Fruit fly (Drosophila melanogaster): ENCODE results near the gene CG7299.
A peak's percentile ranks its signal among the peaks of the same experiment; 100 is the strongest.

The CG7299 gene

DNA sequence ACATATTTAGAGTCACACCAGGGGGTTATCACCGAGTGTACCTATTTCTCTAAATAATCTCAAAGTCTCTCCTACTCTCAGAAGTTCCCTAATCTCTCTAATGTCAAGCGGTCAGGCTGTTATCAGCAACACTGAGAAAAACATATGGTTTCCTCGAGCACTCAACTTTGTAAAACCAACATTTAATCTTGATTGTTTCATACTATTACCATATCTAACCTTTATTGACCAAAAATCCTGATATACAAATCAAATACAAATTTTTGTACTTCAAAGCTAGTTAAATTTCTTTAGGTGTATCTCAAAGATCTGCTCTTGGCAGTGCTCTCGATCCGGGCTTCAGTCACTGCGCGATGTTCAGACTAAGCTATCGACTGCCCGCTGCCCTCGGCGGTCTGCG, 19.1 kb upstream of the CG7299 start, which contains the start of gene CG6415 (continued):
- peak; percentile 46 for TF ChIP-seq jumu (GFP tag; optimal IDR thresholded peaks at IDR 0.05)
- no peak for TF ChIP-seq CG8478 (optimal IDR thresholded peaks at IDR 0.05)
- TF ChIP-seq so (GFP tag; IDR thresholded peaks at IDR 0.05): peak; percentile 76
- TF ChIP-seq CG14441 (GFP tag; IDR thresholded peaks at IDR 0.05): peak; percentile 77
- TF ChIP-seq CG15696 (tag; optimal IDR thresholded peaks at IDR 0.05): peak; percentile 81
- TF ChIP-seq CG1792 (GFP tag; optimal IDR thresholded peaks at IDR 0.05): peak; percentile 71
- peak; percentile 51 for TF ChIP-seq maf-S (GFP tag; optimal IDR thresholded peaks at IDR 0.05)
- no peak for TF ChIP-seq sna (GFP tag; IDR thresholded peaks at IDR 0.05; ENCODE audit: partially characterized antibody)
- peak; percentile 55 for TF ChIP-seq CG15601 (tag; optimal IDR thresholded peaks at IDR 0.05)
- TF ChIP-seq sisA (GFP tag; IDR thresholded peaks at IDR 0.05): peak; percentile 48
- TF ChIP-seq CG33557 (GFP tag; optimal IDR thresholded peaks at IDR 0.05): peak; percentile 69
- TF ChIP-seq ttk (GFP tag; IDR thresholded peaks at IDR 0.05): peak; percentile 74
- peak; percentile 63 for TF ChIP-seq CG17385 (GFP tag; optimal IDR thresholded peaks at IDR 0.05)
- TF ChIP-seq ERR (GFP tag; optimal IDR thresholded peaks at IDR 0.05): peak; percentile 72
- no peak for TF ChIP-seq CG34224 (GFP tag; IDR thresholded peaks at IDR 0.05; ENCODE audit: partially characterized antibody)
- peak; percentile 75 for TF ChIP-seq CG15269 (tag; optimal IDR thresholded peaks at IDR 0.05)
- TF ChIP-seq ranshi (GFP tag; IDR thresholded peaks at IDR 0.05): peak; percentile 64
- TF ChIP-seq CG13775 (GFP tag; optimal IDR thresholded peaks at IDR 0.05): peak; percentile 46
- peak; percentile 63 for TF ChIP-seq CG6272 (GFP tag; IDR thresholded peaks at IDR 0.05)
- no peak for TF ChIP-seq Elba2 (GFP tag; optimal IDR thresholded peaks at IDR 0.05)
- peak; percentile 61; the same call in 1 of the 2 replicates for TF ChIP-seq chm (GFP tag; IDR thresholded peaks at IDR 0.05)
- TF ChIP-seq HLH54F (GFP tag; optimal IDR thresholded peaks at IDR 0.05): peak; percentile 36
- TF ChIP-seq CG9727 (GFP tag; optimal IDR thresholded peaks at IDR 0.05): peak; percentile 78
- TF ChIP-seq Rfx (GFP tag; IDR thresholded peaks at IDR 0.05): peak; percentile 81
- peak; percentile 32 for TF ChIP-seq eyg (GFP tag; optimal IDR thresholded peaks at IDR 0.05)
- no peak for TF ChIP-seq Lpt (GFP tag; optimal IDR thresholded peaks at IDR 0.05)
- TF ChIP-seq GATAe (GFP tag; conservative IDR thresholded peaks at IDR 0.05): peak; percentile 44; the same call in 1 of the 2 replicates
- peak; percentile 42 for TF ChIP-seq CG14965 (GFP tag; optimal IDR thresholded peaks at IDR 0.05; ENCODE audit: borderline replicate concordance)
- peak; percentile 47 for TF ChIP-seq lbe (GFP tag; optimal IDR thresholded peaks at IDR 0.05)
- peak; percentile 71 for TF ChIP-seq tgo (GFP tag; IDR thresholded peaks at IDR 0.05)
- peak; percentile 87 for TF ChIP-seq CG7839 (tag; optimal IDR thresholded peaks at IDR 0.05)
- TF ChIP-seq pfk (GFP tag; optimal IDR thresholded peaks at IDR 0.05): no peak
- peak; percentile 76 for TF ChIP-seq her (GFP tag; optimal IDR thresholded peaks at IDR 0.05)
- peak; percentile 66 for TF ChIP-seq CG10209 (GFP tag; optimal IDR thresholded peaks at IDR 0.05)
- TF ChIP-seq Nf-YB (GFP tag; optimal IDR thresholded peaks at IDR 0.05): peak; percentile 48
- TF ChIP-seq CG5180 (GFP tag; optimal IDR thresholded peaks at IDR 0.05): peak; percentile 46
- TF ChIP-seq CG34422 (GFP tag; IDR thresholded peaks at IDR 0.05): peak; percentile 61; the same call in 1 of the 3 replicates
- TF ChIP-seq Adf1 (GFP tag; IDR thresholded peaks at IDR 0.05): no peak
- peak; percentile 47 for TF ChIP-seq gro (GFP tag; optimal IDR thresholded peaks at IDR 0.05)
- TF ChIP-seq CG12391 (tag; optimal IDR thresholded peaks at IDR 0.05): peak; percentile 76
- TF ChIP-seq pita (GFP tag; optimal IDR thresholded peaks at IDR 0.05): no peak
- TF ChIP-seq BtbVII (GFP tag; optimal IDR thresholded peaks at IDR 0.05): peak; percentile 73
- TF ChIP-seq CG30403 (GFP tag; optimal IDR thresholded peaks at IDR 0.05): peak; percentile 69
- no peak for TF ChIP-seq HLHmδ (GFP tag; optimal IDR thresholded peaks at IDR 0.05)
- TF ChIP-seq Six4 (GFP tag; optimal IDR thresholded peaks at IDR 0.05): peak; percentile 40
- no peak for TF ChIP-seq Hey (tag; optimal IDR thresholded peaks at IDR 0.05)
- TF ChIP-seq tap (tag; optimal IDR thresholded peaks at IDR 0.05): peak; percentile 73
- TF ChIP-seq inv (GFP tag; IDR thresholded peaks at IDR 0.05; ENCODE audit: partially characterized antibody): no peak
- TF ChIP-seq CG10274 (GFP tag; optimal IDR thresholded peaks at IDR 0.05): peak; percentile 44
- peak; percentile 72; the same call in 2 of the 3 replicates for TF ChIP-seq H15 (GFP tag; IDR thresholded peaks at IDR 0.05)
- TF ChIP-seq Ravus (GFP tag; IDR thresholded peaks at IDR 0.05): peak; percentile 4; the same call in 1 of the 2 replicates

Measured in whole organism, embryonic.